Fruit fly (Drosophila melanogaster): ENCODE results near the gene CG5646.

CG5646 gene

DNA sequence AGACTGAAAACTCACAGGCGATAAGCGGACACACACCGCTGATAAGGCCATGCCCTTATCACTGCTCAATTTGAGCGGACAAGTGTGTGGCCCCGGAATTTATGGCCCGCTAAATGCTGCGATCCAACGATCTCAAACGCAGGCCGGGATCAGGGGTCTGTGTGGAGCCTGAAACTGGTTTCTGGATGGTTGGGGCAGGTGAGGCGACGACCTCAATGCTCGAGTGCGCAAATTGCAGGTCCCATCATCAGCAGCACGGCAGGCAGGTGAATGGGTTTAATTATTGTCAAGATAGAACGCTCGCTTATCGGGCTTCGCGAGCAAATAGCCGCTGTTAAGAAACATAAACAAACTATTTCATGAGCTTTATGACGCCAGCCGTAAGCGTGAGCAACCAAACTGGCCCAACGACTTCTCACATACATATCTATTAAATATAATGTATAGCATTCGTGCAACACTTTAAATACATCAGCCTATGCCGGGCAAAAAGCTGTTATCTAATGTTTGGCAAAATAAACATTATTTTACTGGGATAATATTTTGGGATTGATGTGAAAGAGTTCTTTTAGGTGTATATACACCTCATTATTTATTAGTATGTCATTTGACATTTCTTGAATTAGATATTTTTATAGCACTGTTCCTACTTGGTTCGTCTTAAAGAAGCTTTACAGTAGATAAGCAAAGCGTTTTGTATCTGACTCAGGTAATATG lies 44.6 kb upstream of the CG5646 start (continued):
- TF ChIP-seq CG14710 (tag; optimal IDR thresholded peaks at IDR 0.05), result no peak
- TF ChIP-seq trem (tag; optimal IDR thresholded peaks at IDR 0.05), result no peak
- no peak for TF ChIP-seq esg (GFP tag; conservative IDR thresholded peaks at IDR 0.05)
- peak; percentile 12; the same call in 1 of the 3 replicates for TF ChIP-seq CG6175 (GFP tag; IDR thresholded peaks at IDR 0.05)
- no peak for TF ChIP-seq CG32767 (GFP tag; IDR thresholded peaks at IDR 0.05)
- no peak for TF ChIP-seq CG12155 (GFP tag; optimal IDR thresholded peaks at IDR 0.05)
- TF ChIP-seq Atf3 (GFP tag; optimal IDR thresholded peaks at IDR 0.05), result no peak
- peak; percentile 3 for TF ChIP-seq Max (GFP tag; optimal IDR thresholded peaks at IDR 0.05)
- peak; percentile 28; the same call in 1 of the 3 replicates for TF ChIP-seq CG34422 (GFP tag; IDR thresholded peaks at IDR 0.05)
- TF ChIP-seq Nf-YC (tag; optimal IDR thresholded peaks at IDR 0.05), result no peak
- TF ChIP-seq CG10543 (GFP tag; optimal IDR thresholded peaks at IDR 0.05), result peak; percentile 56
- TF ChIP-seq Dbx (GFP tag; IDR thresholded peaks at IDR 0.05), result no peak
- TF ChIP-seq cato (GFP tag; optimal IDR thresholded peaks at IDR 0.05; ENCODE audit: borderline replicate concordance), result no peak
- TF ChIP-seq CG4282 (GFP tag; optimal IDR thresholded peaks at IDR 0.05), result no peak
- no peak for TF ChIP-seq Chrac-16 (GFP tag; optimal IDR thresholded peaks at IDR 0.05)
- TF ChIP-seq Mes4 (GFP tag; optimal IDR thresholded peaks at IDR 0.05), result no peak
- TF ChIP-seq CG12071 (GFP tag; optimal IDR thresholded peaks at IDR 0.05), result peak; percentile 38
- TF ChIP-seq odd (GFP tag; optimal IDR thresholded peaks at IDR 0.05), result peak; percentile 26
- TF ChIP-seq insv (GFP tag; optimal IDR thresholded peaks at IDR 0.05), result no peak
- no peak for TF ChIP-seq seq (GFP tag; IDR thresholded peaks at IDR 0.05)
- TF ChIP-seq pros (GFP tag; optimal IDR thresholded peaks at IDR 0.05), result no peak
- no peak for TF ChIP-seq pb (GFP tag; optimal IDR thresholded peaks at IDR 0.05)
- no peak for TF ChIP-seq unc-4 (GFP tag; IDR thresholded peaks at IDR 0.05; ENCODE audit: partially characterized antibody)
- no peak for TF ChIP-seq Ssrp (tag; optimal IDR thresholded peaks at IDR 0.05)
- no peak for TF ChIP-seq Side (GFP tag; optimal IDR thresholded peaks at IDR 0.05)
- no peak for TF ChIP-seq bigmax (GFP tag; optimal IDR thresholded peaks at IDR 0.05)
- peak; percentile 51 for TF ChIP-seq mirr (GFP tag; optimal IDR thresholded peaks at IDR 0.05)
- TF ChIP-seq Hr39 (optimal IDR thresholded peaks at IDR 0.05), result no peak
- TF ChIP-seq lmd (GFP tag; IDR thresholded peaks at IDR 0.05), result no peak
- TF ChIP-seq CG34376 (GFP tag; optimal IDR thresholded peaks at IDR 0.05), result peak; percentile 59
- no peak for TF ChIP-seq CG10979 (tag; optimal IDR thresholded peaks at IDR 0.05)
- no peak for TF ChIP-seq CG18262 (tag; optimal IDR thresholded peaks at IDR 0.05)
- no peak for TF ChIP-seq Doc2 (GFP tag; IDR thresholded peaks at IDR 0.05)
- no peak for TF ChIP-seq CG17385 (GFP tag; optimal IDR thresholded peaks at IDR 0.05)
- no peak for TF ChIP-seq crp (GFP tag; optimal IDR thresholded peaks at IDR 0.05)
- TF ChIP-seq bowl (GFP tag; IDR thresholded peaks at IDR 0.05), result no peak
- TF ChIP-seq CG3995 (GFP tag; optimal IDR thresholded peaks at IDR 0.05), result no peak
- peak; percentile 3 for TF ChIP-seq CG7839 (tag; optimal IDR thresholded peaks at IDR 0.05)
- no peak for TF ChIP-seq CG12299 (tag; optimal IDR thresholded peaks at IDR 0.05)
- TF ChIP-seq hb (GFP tag; IDR thresholded peaks at IDR 0.05; ENCODE audit: partially characterized antibody), result no peak
- TF ChIP-seq aop (GFP tag; IDR thresholded peaks at IDR 0.05), result no peak
- TF ChIP-seq CG30403 (GFP tag; optimal IDR thresholded peaks at IDR 0.05), result no peak
- peak; percentile 1 for TF ChIP-seq CG18619 (GFP tag; optimal IDR thresholded peaks at IDR 0.05)
- no peak for TF ChIP-seq NC2α (GFP tag; optimal IDR thresholded peaks at IDR 0.05)
- TF ChIP-seq trh (GFP tag; optimal IDR thresholded peaks at IDR 0.05), result no peak
- peak; percentile 12 for TF ChIP-seq CG5180 (GFP tag; optimal IDR thresholded peaks at IDR 0.05)
- TF ChIP-seq Xbp1 (GFP tag; optimal IDR thresholded peaks at IDR 0.05), result no peak
- no peak for TF ChIP-seq CoRest (tag; optimal IDR thresholded peaks at IDR 0.05)
- TF ChIP-seq CG11504 (tag; optimal IDR thresholded peaks at IDR 0.05), result peak; percentile 14
- TF ChIP-seq jing (GFP tag; optimal IDR thresholded peaks at IDR 0.05), result no peak

Measured in whole organism, embryonic.